Worm (Caenorhabditis elegans): Measurements from ENCODE around the gene srbc-43.

srbc-43 gene

ce11 chrV:12790188-12790587 is at the start of gene srbc-43:
Gene srbc-43, minus strand, starts transcription at chrV:12790518.
- TF ChIP-seq zag-1 (tag; optimal IDR thresholded peaks at IDR 0.05) (no peak), nhr-11 (tag; optimal IDR thresholded peaks at IDR 0.05) (no peak), nhr-12 (tag; optimal IDR thresholded peaks at IDR 0.05) (no peak), nhr-28 (tag; optimal IDR thresholded peaks at IDR 0.05) (no peak), lsy-12 (tag; optimal IDR thresholded peaks at IDR 0.05) (no peak)

ce11 chrV:12835388-12835787 is 45.1 kb upstream of the srbc-43 start, which contains the start of gene C44H9.4:
Gene C44H9.4, plus strand, starts transcription at chrV:12835688.
- TF ChIP-seq nhr-67 (tag; optimal IDR thresholded peaks at IDR 0.05): no peak
- no peak for TF ChIP-seq mml-1 (tag; optimal IDR thresholded peaks at IDR 0.05)
- TF ChIP-seq ama-1 (optimal IDR thresholded peaks at IDR 0.05): no peak
- TF ChIP-seq ztf-11 (tag; optimal IDR thresholded peaks at IDR 0.05): no peak
- no peak for TF ChIP-seq sea-2 (GFP tag; optimal IDR thresholded peaks at IDR 0.05)
- no peak for TF ChIP-seq jun-1 (tag; optimal IDR thresholded peaks at IDR 0.05)
- no peak for TF ChIP-seq egl-27 (tag; optimal IDR thresholded peaks at IDR 0.05)
- no peak for TF ChIP-seq fos-1 (tag; optimal IDR thresholded peaks at IDR 0.05)
- no peak for TF ChIP-seq zag-1 (tag; optimal IDR thresholded peaks at IDR 0.05)
- TF ChIP-seq R02D3.7 (tag; optimal IDR thresholded peaks at IDR 0.05): no peak
- no peak for TF ChIP-seq ztf-4 (tag; optimal IDR thresholded peaks at IDR 0.05)
- TF ChIP-seq ceh-28 (tag; optimal IDR thresholded peaks at IDR 0.05): no peak
- TF ChIP-seq fkh-2 (tag; optimal IDR thresholded peaks at IDR 0.05): no peak
- TF ChIP-seq unc-62 (GFP tag; optimal IDR thresholded peaks at IDR 0.05): no peak
- TF ChIP-seq aly-2 (tag; optimal IDR thresholded peaks at IDR 0.05): no peak
- no peak for TF ChIP-seq lin-39 (tag; optimal IDR thresholded peaks at IDR 0.05)
- no peak for TF ChIP-seq lin-15B (tag; optimal IDR thresholded peaks at IDR 0.05)
- TF ChIP-seq nhr-28 (tag; optimal IDR thresholded peaks at IDR 0.05): no peak
- TF ChIP-seq ZK546.5 (tag; optimal IDR thresholded peaks at IDR 0.05): no peak

- TF ChIP-seq pqm-1 (tag; optimal IDR thresholded peaks at IDR 0.05) (peak; percentile 22), elt-2 (tag; optimal IDR thresholded peaks at IDR 0.05) (peak; percentile 13), pha-4 (tag; optimal IDR thresholded peaks at IDR 0.05) (no peak)
Observed at ce11 chrV:12827219-12827618, 36.9 kb upstream of the srbc-43 start, which contains the start of gene ugt-15. Gene ugt-15, plus strand, starts transcription at chrV:12827519.

ce11 chrV:12824777-12825176 is 34.5 kb upstream of the srbc-43 start, which contains the start of gene ugt-16:
Gene ugt-16, plus strand, starts transcription at chrV:12825024.
- TF ChIP-seq eor-1 (tag; optimal IDR thresholded peaks at IDR 0.05) (no peak), pqm-1 (tag; optimal IDR thresholded peaks at IDR 0.05) (peak; percentile 53), skn-1 (tag; optimal IDR thresholded peaks at IDR 0.05) (no peak), nhr-77 (tag; optimal IDR thresholded peaks at IDR 0.05) (no peak), fos-1 (tag; optimal IDR thresholded peaks at IDR 0.05) (no peak), daf-12 (tag; optimal IDR thresholded peaks at IDR 0.05) (no peak), elt-2 (tag; optimal IDR thresholded peaks at IDR 0.05) (peak; percentile 71), fkh-10 (GFP tag; optimal IDR thresholded peaks at IDR 0.05) (no peak), ceh-16 (tag; optimal IDR thresholded peaks at IDR 0.05) (no peak), nhr-25 (tag; optimal IDR thresholded peaks at IDR 0.05) (no peak), lin-15B (tag; optimal IDR thresholded peaks at IDR 0.05) (no peak), nfya-1 (tag; optimal IDR thresholded peaks at IDR 0.05; ENCODE audit: insufficient read depth) (no peak), zag-1 (tag; optimal IDR thresholded peaks at IDR 0.05) (no peak)

- TF ChIP-seq jun-1 (tag; optimal IDR thresholded peaks at IDR 0.05): peak; percentile 26
- TF ChIP-seq pqm-1 (tag; optimal IDR thresholded peaks at IDR 0.05): peak; percentile 89
- peak; percentile 77 for TF ChIP-seq elt-2 (tag; optimal IDR thresholded peaks at IDR 0.05)
- no peak for TF ChIP-seq nhr-43 (tag; optimal IDR thresholded peaks at IDR 0.05; ENCODE audit: poor library complexity, severe bottlenecking)
Observed at ce11 chrV:12822065-12822464, 31.7 kb upstream of the srbc-43 start.
